Fruit fly (Drosophila melanogaster): ENCODE data around the gene CG14322.

Gene CG14322

dm6 chr3R:17707799-17708198, 60.3 kb downstream of the CG14322 start (continued):
- TF ChIP-seq CG18764 (GFP tag; optimal IDR thresholded peaks at IDR 0.05) = no peak
- TF ChIP-seq Rx (GFP tag; IDR thresholded peaks at IDR 0.05) = no peak
- no peak for TF ChIP-seq scrt (GFP tag; optimal IDR thresholded peaks at IDR 0.05)
- TF ChIP-seq dpn (GFP tag; optimal IDR thresholded peaks at IDR 0.05) = no peak
- no peak for TF ChIP-seq Sox102F (GFP tag; optimal IDR thresholded peaks at IDR 0.05)
- no peak for TF ChIP-seq rib (GFP tag; IDR thresholded peaks at IDR 0.05)
- TF ChIP-seq Dfd (GFP tag; optimal IDR thresholded peaks at IDR 0.05) = peak in 1 of 2 experiments; percentile 67
- no peak for TF ChIP-seq shn (GFP tag; optimal IDR thresholded peaks at IDR 0.05)
- peak; percentile 64 for TF ChIP-seq Hey (tag; optimal IDR thresholded peaks at IDR 0.05)
- peak; percentile 60 for TF ChIP-seq Ets65A (GFP tag)
- TF ChIP-seq CG13424 (tag; optimal IDR thresholded peaks at IDR 0.05) = no peak
- TF ChIP-seq CG6254 (GFP tag; optimal IDR thresholded peaks at IDR 0.05) = no peak
- TF ChIP-seq zfh1 (GFP tag; IDR thresholded peaks at IDR 0.05) = no peak
- TF ChIP-seq Sry-β (GFP tag; optimal IDR thresholded peaks at IDR 0.05) = no peak
- TF ChIP-seq al (GFP tag; IDR thresholded peaks at IDR 0.05) = no peak
- no peak for TF ChIP-seq CG8281 (tag; optimal IDR thresholded peaks at IDR 0.05)
- TF ChIP-seq seq (GFP tag; IDR thresholded peaks at IDR 0.05) = no peak
- no peak for TF ChIP-seq CG7745 (tag; optimal IDR thresholded peaks at IDR 0.05)
- no peak for TF ChIP-seq fd96Cb (tag; optimal IDR thresholded peaks at IDR 0.05)
- no peak for TF ChIP-seq CG11093 (GFP tag; IDR thresholded peaks at IDR 0.05)
- 0 out of 3 replicates have a peak, but pooled peaks have one; percentile 38 for TF ChIP-seq CG6791 (GFP tag; IDR thresholded peaks at IDR 0.05; ENCODE audit: partially characterized antibody)
- no peak for TF ChIP-seq Adf1 (GFP tag; IDR thresholded peaks at IDR 0.05)

- TF ChIP-seq CG1603 (tag; optimal IDR thresholded peaks at IDR 0.05) = peak; percentile 35
- 0 out of 2 replicates have a peak, but pooled peaks have one; percentile 13 for TF ChIP-seq CG17328 (GFP tag; IDR thresholded peaks at IDR 0.05)
- no peak for TF ChIP-seq p53 (GFP tag; optimal IDR thresholded peaks at IDR 0.05)
- TF ChIP-seq chm (GFP tag; IDR thresholded peaks at IDR 0.05) = 0 out of 2 replicates have a peak, but pooled peaks have one; percentile 20
- no peak for TF ChIP-seq Trl (optimal IDR thresholded peaks at IDR 0.05)
- TF ChIP-seq Trl (GFP tag; optimal IDR thresholded peaks at IDR 0.05) = no peak
- TF ChIP-seq Ptx1 (GFP tag; IDR thresholded peaks at IDR 0.05) = peak; percentile 10; the same call in 1 of the 2 replicates
- TF ChIP-seq pzg (GFP tag; optimal IDR thresholded peaks at IDR 0.05) = no peak
- TF ChIP-seq h (optimal IDR thresholded peaks at IDR 0.05) = no peak
- TF ChIP-seq dysf (GFP tag; IDR thresholded peaks at IDR 0.05) = no peak
- 0 out of 3 replicates have a peak, but pooled peaks have one; percentile 54 for TF ChIP-seq CG2199 (GFP tag; IDR thresholded peaks at IDR 0.05)
- 0 out of 2 replicates have a peak, but pooled peaks have one; percentile 15 for TF ChIP-seq seq (GFP tag; IDR thresholded peaks at IDR 0.05)
- TF ChIP-seq CG8290 (GFP tag; optimal IDR thresholded peaks at IDR 0.05) = no peak
- TF ChIP-seq CG8290 (tag; optimal IDR thresholded peaks at IDR 0.05) = peak in 1 of 2 experiments; percentile 18
- TF ChIP-seq crc (GFP tag; optimal IDR thresholded peaks at IDR 0.05) = no peak
- no peak for TF ChIP-seq aop (GFP tag; IDR thresholded peaks at IDR 0.05)
- TF ChIP-seq vfl (GFP tag; optimal IDR thresholded peaks at IDR 0.05) = no peak
- TF ChIP-seq CG16863 (GFP tag; optimal IDR thresholded peaks at IDR 0.05) = no peak
- TF ChIP-seq CG2712 (tag; optimal IDR thresholded peaks at IDR 0.05) = no peak
- no peak for TF ChIP-seq HHEX (GFP tag; optimal IDR thresholded peaks at IDR 0.05)
- no peak for TF ChIP-seq dan (GFP tag; IDR thresholded peaks at IDR 0.05)
- no peak for TF ChIP-seq eve (GFP tag; optimal IDR thresholded peaks at IDR 0.05)
- no peak for TF ChIP-seq usp (GFP tag; optimal IDR thresholded peaks at IDR 0.05)
- TF ChIP-seq Gug (GFP tag; IDR thresholded peaks at IDR 0.05) = peak; percentile 23; the same call in 2 of the 4 replicates
- peak; percentile 56 for TF ChIP-seq pros (GFP tag; optimal IDR thresholded peaks at IDR 0.05)
- peak; percentile 6 for TF ChIP-seq CG10979 (tag; optimal IDR thresholded peaks at IDR 0.05)
- no peak for TF ChIP-seq CG10654 (GFP tag; optimal IDR thresholded peaks at IDR 0.05)
- TF ChIP-seq pan (optimal IDR thresholded peaks at IDR 0.05) = no peak
- peak in 1 of 2 experiments; percentile 33 for TF ChIP-seq pan (GFP tag; optimal IDR thresholded peaks at IDR 0.05 in 1 of 2, IDR thresholded peaks at IDR 0.05 in 1 of 2)
- peak; percentile 85 for TF ChIP-seq CG11696 (GFP tag; IDR thresholded peaks at IDR 0.05)
- TF ChIP-seq CG10366 (GFP tag; IDR thresholded peaks at IDR 0.05) = 0 out of 2 replicates have a peak, but pooled peaks have one; percentile 23
These were observed 61.4 kb downstream of the CG14322 start for dm6 chr3R:17708778-17709476.
